Worm (Caenorhabditis elegans) whole organism, L2 larva: Measurements from ENCODE around the gene C29F7.3.

ENCODE experiments used
- blmp-1 ChIP-seq: sonication (generic microtip); optimal IDR thresholded peaks from 2 replicates; lab custom pipeline; 2017; ENCODE audit warnings: missing genetic modification characterization, mild to moderate bottlenecking, missing compliant biosample characterization, antibody characterized with exemption, moderate library complexity; ENCODE audit not compliant: insufficient read depth
- elt-3 ChIP-seq: sonication (generic microtip); optimal IDR thresholded peaks from 2 replicates; lab custom pipeline; 2017; ENCODE audit warnings: missing biosample characterization, missing genetic modification characterization
- fos-1 ChIP-seq: fragments of 150-350 bp; optimal IDR thresholded peaks from 2 replicates; lab custom pipeline; 2014; ENCODE audit warnings: missing biosample characterization, missing genetic modification characterization
- unc-55 ChIP-seq: fragments of 150-350 bp; sonication (generic microtip); optimal IDR thresholded peaks from 3 replicates; lab custom pipeline; 2014; ENCODE audit warnings: missing biosample characterization, missing genetic modification reagents, missing genetic modification characterization

- TF ChIP-seq blmp-1 (tag; lab: Kevin White, UChicago) (no peak), fos-1 (no peak), unc-55 (no peak), elt-3 (tag; lab: Kevin White, UChicago) (no peak)
These were observed 23.5 kb upstream of the C29F7.3 start for ce11 chrX:13443283-13443682.
